Fruit fly (Drosophila melanogaster): ENCODE data around the gene CG9514.

The CG9514 gene

DNA sequence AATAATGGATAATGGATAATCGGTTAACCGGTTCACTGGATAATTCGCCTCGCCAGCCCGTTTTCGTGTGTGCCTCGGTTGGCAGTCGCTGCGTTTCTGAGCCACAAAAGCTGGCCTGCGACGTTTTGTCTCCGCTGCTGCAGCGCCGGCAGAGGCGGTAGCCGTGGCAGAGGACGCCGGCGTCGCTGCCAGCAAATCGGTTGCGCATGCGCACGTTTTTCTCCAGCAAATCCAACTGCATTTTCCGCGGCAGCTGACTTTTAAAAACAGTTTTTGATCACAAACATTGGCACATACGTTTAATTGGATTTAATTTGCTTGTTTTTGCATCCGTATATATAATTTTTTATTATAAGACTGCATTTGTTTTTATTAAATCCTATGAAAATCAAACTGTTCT, at the start of gene CG9514:
TSS of gene CG9514 (minus strand) at position 101 of the 400 bp plus-strand sequence.
- TF ChIP-seq rn (GFP tag; IDR thresholded peaks at IDR 0.05) (no peak), CG8301 (tag; optimal IDR thresholded peaks at IDR 0.05) (no peak), EcR (GFP tag; optimal IDR thresholded peaks at IDR 0.05) (no peak), CG17806 (tag; optimal IDR thresholded peaks at IDR 0.05) (no peak), CG4496 (GFP tag; IDR thresholded peaks at IDR 0.05) (no peak), CG34367 (tag; optimal IDR thresholded peaks at IDR 0.05) (no peak)

dm6 chrX:14936250-14936649, 39.6 kb upstream of the CG9514 start:
- TF ChIP-seq gl (tag; optimal IDR thresholded peaks at IDR 0.05) (peak; percentile 3), CG34367 (tag; optimal IDR thresholded peaks at IDR 0.05) (no peak)

- TF ChIP-seq CG32121 (GFP tag; IDR thresholded peaks at IDR 0.05): no peak
- no peak for TF ChIP-seq CG8301 (tag; optimal IDR thresholded peaks at IDR 0.05)
- no peak for TF ChIP-seq CG9948 (tag; optimal IDR thresholded peaks at IDR 0.05)
- no peak for TF ChIP-seq CG17806 (tag; optimal IDR thresholded peaks at IDR 0.05)
- no peak for TF ChIP-seq Pif1A (GFP tag; optimal IDR thresholded peaks at IDR 0.05)
- TF ChIP-seq CG10348 (GFP tag; IDR thresholded peaks at IDR 0.05): no peak
- no peak for TF ChIP-seq CG15710 (tag; optimal IDR thresholded peaks at IDR 0.05)
- no peak for TF ChIP-seq gl (tag; optimal IDR thresholded peaks at IDR 0.05)
- TF ChIP-seq Pif1B (GFP tag; optimal IDR thresholded peaks at IDR 0.05): no peak
- TF ChIP-seq Snoo (tag; optimal IDR thresholded peaks at IDR 0.05): no peak
These were observed 34.6 kb upstream of the CG9514 start for dm6 chrX:14931296-14931695.

dm6 chrX:14929813-14930212, 33.1 kb upstream of the CG9514 start:
- TF ChIP-seq Ets98B (GFP tag; IDR thresholded peaks at IDR 0.05) (no peak), CG32121 (GFP tag; IDR thresholded peaks at IDR 0.05) (no peak), CG10348 (GFP tag; IDR thresholded peaks at IDR 0.05) (no peak), CG15710 (tag; optimal IDR thresholded peaks at IDR 0.05) (no peak), Pif1A (GFP tag; optimal IDR thresholded peaks at IDR 0.05) (no peak), gl (tag; optimal IDR thresholded peaks at IDR 0.05) (no peak), D1 (tag; optimal IDR thresholded peaks at IDR 0.05) (no peak), fd96Ca (GFP tag; IDR thresholded peaks at IDR 0.05) (no peak), rn (GFP tag; IDR thresholded peaks at IDR 0.05) (no peak), EcR (GFP tag; optimal IDR thresholded peaks at IDR 0.05) (no peak), CG9948 (tag; optimal IDR thresholded peaks at IDR 0.05) (no peak), CG8159 (tag; optimal IDR thresholded peaks at IDR 0.05) (no peak), CG12605 (GFP tag; IDR thresholded peaks at IDR 0.05) (no peak), CG34367 (tag; optimal IDR thresholded peaks at IDR 0.05) (no peak), CG8301 (tag; optimal IDR thresholded peaks at IDR 0.05) (no peak), CG17806 (tag; optimal IDR thresholded peaks at IDR 0.05) (no peak), CG13204 (GFP tag; optimal IDR thresholded peaks at IDR 0.05) (no peak), CG4496 (GFP tag; IDR thresholded peaks at IDR 0.05) (no peak)

dm6 chrX:14928844-14929243, 32.2 kb upstream of the CG9514 start, which contains the start of gene CG32591:
Gene CG32591, minus strand, starts transcription at chrX:14928944.
- TF ChIP-seq CG17806 (tag; optimal IDR thresholded peaks at IDR 0.05) (no peak), fd96Ca (GFP tag; IDR thresholded peaks at IDR 0.05) (no peak), CG10348 (GFP tag; IDR thresholded peaks at IDR 0.05) (no peak), CG15710 (tag; optimal IDR thresholded peaks at IDR 0.05) (no peak), gl (tag; optimal IDR thresholded peaks at IDR 0.05) (no peak), CG12605 (GFP tag; IDR thresholded peaks at IDR 0.05) (no peak), Ets98B (GFP tag; IDR thresholded peaks at IDR 0.05) (no peak), Pif1A (GFP tag; optimal IDR thresholded peaks at IDR 0.05) (no peak), CG8301 (tag; optimal IDR thresholded peaks at IDR 0.05) (no peak), CG32121 (GFP tag; IDR thresholded peaks at IDR 0.05) (no peak)

dm6 chrX:14923277-14924019, 26.8 kb upstream of the CG9514 start, which contains the start of gene CG9503:
Gene CG9503, minus strand, starts transcription at chrX:14923493.
- TF ChIP-seq CG32121 (GFP tag; IDR thresholded peaks at IDR 0.05) (no peak), Pif1A (GFP tag; optimal IDR thresholded peaks at IDR 0.05) (no peak), CG34367 (tag; optimal IDR thresholded peaks at IDR 0.05) (no peak), CG17806 (tag; optimal IDR thresholded peaks at IDR 0.05) (no peak), rn (GFP tag; IDR thresholded peaks at IDR 0.05) (no peak)

DNA sequence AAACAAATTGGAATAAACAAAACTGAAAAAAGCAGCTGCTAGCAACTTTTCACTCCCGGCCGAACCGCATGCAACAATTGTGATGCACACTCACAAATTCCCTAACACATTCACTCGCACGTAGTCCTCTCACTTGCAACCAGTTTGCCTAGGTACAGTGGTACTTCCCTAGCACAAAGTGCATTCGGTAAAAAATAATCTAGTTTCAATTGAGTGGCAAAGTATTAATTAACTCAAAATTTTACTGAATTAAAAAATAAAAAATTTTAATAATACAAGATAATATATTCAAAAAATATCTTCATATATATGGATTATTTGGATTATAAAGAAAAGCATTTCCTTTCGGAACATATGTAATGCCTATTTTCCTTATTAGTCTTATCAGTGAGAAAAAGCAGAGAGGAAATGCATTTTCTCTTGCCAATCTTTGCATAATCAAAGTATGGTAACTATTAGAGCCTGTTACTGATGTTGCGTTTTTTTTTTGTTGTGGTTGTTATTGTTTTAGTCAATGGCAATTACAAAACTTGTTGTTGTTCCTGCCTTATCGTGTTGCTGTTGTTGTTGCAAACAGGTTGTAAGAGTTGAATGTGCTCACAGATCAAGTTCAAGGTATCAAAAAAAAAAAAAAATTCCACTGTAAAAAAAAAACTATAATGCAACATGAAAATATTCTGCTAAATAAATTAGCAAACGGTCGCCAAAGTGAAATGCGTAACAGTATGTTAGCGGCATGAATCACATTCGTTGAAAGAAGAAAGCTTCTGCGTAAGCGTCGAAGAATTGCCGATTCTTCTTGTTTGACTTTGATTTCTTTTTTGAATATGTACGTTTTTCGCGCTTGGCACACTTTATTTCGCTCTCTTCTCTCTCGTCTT, 25.9 kb upstream of the CG9514 start:
- TF ChIP-seq Ets98B (GFP tag; IDR thresholded peaks at IDR 0.05) (peak; percentile 52), CG14655 (GFP tag; optimal IDR thresholded peaks at IDR 0.05) (peak; percentile 74), rn (GFP tag; IDR thresholded peaks at IDR 0.05) (no peak), CG9948 (tag; optimal IDR thresholded peaks at IDR 0.05) (peak; percentile 62), CG15710 (tag; optimal IDR thresholded peaks at IDR 0.05) (peak; percentile 26), CG32121 (GFP tag; IDR thresholded peaks at IDR 0.05) (peak; percentile 51), CG10348 (GFP tag; IDR thresholded peaks at IDR 0.05) (no peak), fd96Ca (GFP tag; IDR thresholded peaks at IDR 0.05) (peak; percentile 44; the same call in 1 of the 3 replicates), CG12605 (GFP tag; IDR thresholded peaks at IDR 0.05) (peak; percentile 16; the same call in 1 of the 2 replicates), CG13204 (GFP tag; optimal IDR thresholded peaks at IDR 0.05) (no peak), gl (tag; optimal IDR thresholded peaks at IDR 0.05) (no peak), CG17806 (tag; optimal IDR thresholded peaks at IDR 0.05) (peak; percentile 42), CG34367 (tag; optimal IDR thresholded peaks at IDR 0.05) (no peak), CG4496 (GFP tag; IDR thresholded peaks at IDR 0.05) (peak; percentile 30; the same call in 1 of the 3 replicates), Pif1B (GFP tag; optimal IDR thresholded peaks at IDR 0.05) (peak; percentile 36), D1 (tag; optimal IDR thresholded peaks at IDR 0.05) (peak; percentile 33), CG8301 (tag; optimal IDR thresholded peaks at IDR 0.05) (peak; percentile 50), Snoo (tag; optimal IDR thresholded peaks at IDR 0.05) (no peak), EcR (GFP tag; optimal IDR thresholded peaks at IDR 0.05) (peak; percentile 87), CG8159 (tag; optimal IDR thresholded peaks at IDR 0.05) (peak; percentile 45), Pif1A (GFP tag; optimal IDR thresholded peaks at IDR 0.05) (peak; percentile 29)
